Worm (Caenorhabditis elegans) whole organism, L3 larva: Measurements from ENCODE around the gene cutl-17.

ENCODE experiments used
- R02D3.7 ChIP-seq: fragments of 150-350 bp; optimal IDR thresholded peaks from 2 replicates; lab custom pipeline; 2014; ENCODE audit warnings: missing biosample characterization, missing genetic modification characterization
- ZK546.5 ChIP-seq: sonication (generic microtip); optimal IDR thresholded peaks from 2 replicates; lab custom pipeline; 2017; ENCODE audit warnings: missing biosample characterization, missing genetic modification characterization
- aly-2 ChIP-seq: fragments of 150-350 bp; optimal IDR thresholded peaks from 2 replicates; lab custom pipeline; 2014; ENCODE audit warnings: missing biosample characterization, missing genetic modification characterization
- ama-1 ChIP-seq: fragments of 150-350 bp; optimal IDR thresholded peaks from 2 replicates; lab custom pipeline; 2018
- ceh-16 ChIP-seq: sonication (generic microtip); optimal IDR thresholded peaks from 2 replicates; lab custom pipeline; 2017; ENCODE audit warnings: missing biosample characterization, missing genetic modification characterization
- ceh-28 ChIP-seq: fragments of 150-350 bp; optimal IDR thresholded peaks from 2 replicates; lab custom pipeline; 2014; ENCODE audit warnings: missing biosample characterization, missing genetic modification reagents, missing genetic modification characterization
- ceh-82 ChIP-seq: fragments of 150-350 bp; optimal IDR thresholded peaks from 2 replicates; lab custom pipeline; 2014; ENCODE audit warnings: missing biosample characterization, missing genetic modification characterization
- ceh-9 ChIP-seq: sonication (generic microtip); optimal IDR thresholded peaks from 2 replicates; lab custom pipeline; 2018; ENCODE audit warnings: missing biosample characterization, missing genetic modification characterization
- daf-12 ChIP-seq: fragments of 150-350 bp; optimal IDR thresholded peaks from 2 replicates; lab custom pipeline; 2014; ENCODE audit warnings: missing biosample characterization, missing genetic modification reagents, missing genetic modification characterization
- egl-27 ChIP-seq: sonication (generic microtip); optimal IDR thresholded peaks from 4 replicates; lab custom pipeline; 2017; ENCODE audit warnings: missing biosample characterization, missing genetic modification reagents, missing genetic modification characterization
- egl-5 ChIP-seq: fragments of 150-350 bp; optimal IDR thresholded peaks from 2 replicates; lab custom pipeline; 2017; ENCODE audit warnings: missing biosample characterization, missing genetic modification reagents, missing genetic modification characterization, inconsistent platforms
- elt-1 ChIP-seq: fragments of 150-350 bp; optimal IDR thresholded peaks from 2 replicates; lab custom pipeline; 2014; ENCODE audit warnings: missing biosample characterization, missing genetic modification characterization
- elt-2 ChIP-seq: sonication (generic microtip); optimal IDR thresholded peaks from 2 replicates; lab custom pipeline; 2016; ENCODE audit warnings: missing genetic modification reagents, mild to moderate bottlenecking, missing genetic modification characterization, missing compliant biosample characterization
- elt-3 ChIP-seq, 3 experiments: fragments of 150-350 bp in 1 of 3; sonication (generic microtip) in 2 of 3; optimal IDR thresholded peaks; 2 replicates in 2 of 3; 4 replicates in 1 of 3; lab custom pipeline; 2014 to 2017; ENCODE audit warnings: missing biosample characterization in 3 of 3, missing genetic modification characterization in 3 of 3
- eor-1 ChIP-seq, 2 experiments: fragments of 150-350 bp; optimal IDR thresholded peaks; 2 replicates each; lab custom pipeline; 2014 to 2018; ENCODE audit warnings: missing biosample characterization in 2 of 2, missing genetic modification characterization in 2 of 2
- fkh-10 ChIP-seq: sonication (generic microtip); optimal IDR thresholded peaks from 2 replicates; lab custom pipeline; 2017; ENCODE audit warnings: missing biosample characterization, missing genetic modification reagents, missing genetic modification characterization
- fkh-2 ChIP-seq: fragments of 150-350 bp; optimal IDR thresholded peaks from 2 replicates; lab custom pipeline; 2014; ENCODE audit warnings: missing biosample characterization, missing genetic modification reagents, missing genetic modification characterization
- fos-1 ChIP-seq: fragments of 150-350 bp; optimal IDR thresholded peaks from 2 replicates; lab custom pipeline; 2014; ENCODE audit warnings: missing biosample characterization, missing genetic modification characterization
- hmg-11 ChIP-seq: sonication (generic microtip); optimal IDR thresholded peaks from 2 replicates; lab custom pipeline; 2016; ENCODE audit warnings: missing genetic modification characterization, missing compliant biosample characterization
- jun-1 ChIP-seq: fragments of 150-350 bp; optimal IDR thresholded peaks from 2 replicates; lab custom pipeline; 2014; ENCODE audit warnings: missing biosample characterization, missing genetic modification reagents, missing genetic modification characterization
- lin-15B ChIP-seq: fragments of 150-350 bp; optimal IDR thresholded peaks from 2 replicates; lab custom pipeline; 2014; ENCODE audit warnings: missing biosample characterization, missing genetic modification characterization
- lin-39 ChIP-seq: fragments of 150-350 bp; optimal IDR thresholded peaks from 2 replicates; lab custom pipeline; 2018; ENCODE audit warnings: missing biosample characterization, missing genetic modification reagents, missing genetic modification characterization
- lsy-12 ChIP-seq: sonication (generic microtip); optimal IDR thresholded peaks from 2 replicates; lab custom pipeline; 2016; ENCODE audit warnings: mild to moderate bottlenecking, missing genetic modification characterization, missing compliant biosample characterization
- mdl-1 ChIP-seq: fragments of 150-350 bp; optimal IDR thresholded peaks from 2 replicates; lab custom pipeline; 2014; ENCODE audit warnings: missing biosample characterization, missing genetic modification characterization
- mml-1 ChIP-seq: fragments of 150-350 bp; sonication (generic microtip); optimal IDR thresholded peaks from 3 replicates; lab custom pipeline; 2014; ENCODE audit warnings: missing biosample characterization, missing genetic modification characterization
- nfya-1 ChIP-seq: sonication (generic microtip); optimal IDR thresholded peaks from 2 replicates; lab custom pipeline; 2017; ENCODE audit warnings: missing genetic modification characterization, mild to moderate bottlenecking, missing compliant biosample characterization, antibody characterized with exemption, moderate library complexity; ENCODE audit not compliant: insufficient read depth
- nhr-11 ChIP-seq: fragments of 150-350 bp; optimal IDR thresholded peaks from 2 replicates; lab custom pipeline; 2014; ENCODE audit warnings: missing biosample characterization, missing genetic modification characterization
- nhr-12 ChIP-seq: fragments of 150-350 bp; optimal IDR thresholded peaks from 2 replicates; lab custom pipeline; 2014; ENCODE audit warnings: missing biosample characterization, missing genetic modification characterization
- nhr-23 ChIP-seq: fragments of 150-350 bp; optimal IDR thresholded peaks from 2 replicates; lab custom pipeline; 2014; ENCODE audit warnings: missing biosample characterization, missing genetic modification reagents, missing genetic modification characterization
- nhr-237 ChIP-seq: fragments of 150-350 bp; optimal IDR thresholded peaks from 2 replicates; lab custom pipeline; 2014; ENCODE audit warnings: missing biosample characterization, missing genetic modification characterization
- nhr-25 ChIP-seq: sonication (generic microtip); optimal IDR thresholded peaks from 2 replicates; lab custom pipeline; 2017; ENCODE audit warnings: missing biosample characterization, missing genetic modification characterization
- nhr-28 ChIP-seq: fragments of 150-350 bp; optimal IDR thresholded peaks from 2 replicates; lab custom pipeline; 2014; ENCODE audit warnings: missing biosample characterization, missing genetic modification characterization
- nhr-43 ChIP-seq: sonication (generic microtip); optimal IDR thresholded peaks from 2 replicates; lab custom pipeline; 2016; ENCODE audit warnings: mild to moderate bottlenecking, missing genetic modification characterization, missing compliant biosample characterization; ENCODE audit not compliant: poor library complexity, severe bottlenecking
- nhr-67 ChIP-seq: fragments of 150-350 bp; optimal IDR thresholded peaks from 2 replicates; lab custom pipeline; 2014; ENCODE audit warnings: missing biosample characterization, missing genetic modification characterization
- nhr-76 ChIP-seq: fragments of 150-350 bp; sonication (generic microtip); optimal IDR thresholded peaks from 5 replicates; lab custom pipeline; 2014; ENCODE audit warnings: missing biosample characterization, missing genetic modification characterization
- nhr-77 ChIP-seq: fragments of 150-350 bp; optimal IDR thresholded peaks from 2 replicates; lab custom pipeline; 2014; ENCODE audit warnings: missing biosample characterization, missing genetic modification characterization
- pha-4 ChIP-seq: fragments of 150-350 bp; optimal IDR thresholded peaks from 2 replicates; lab custom pipeline; 2014; ENCODE audit warnings: missing biosample characterization, missing genetic modification reagents, missing genetic modification characterization
- pqm-1 ChIP-seq: fragments of 150-350 bp; optimal IDR thresholded peaks from 2 replicates; lab custom pipeline; 2017; ENCODE audit warnings: missing biosample characterization, missing genetic modification characterization, inconsistent platforms
- sea-2 ChIP-seq: fragments of 150-350 bp; sonication (generic microtip); optimal IDR thresholded peaks from 4 replicates; lab custom pipeline; 2014; ENCODE audit warnings: missing biosample characterization, missing genetic modification reagents, missing genetic modification characterization
- skn-1 ChIP-seq: fragments of 150-350 bp; optimal IDR thresholded peaks from 2 replicates; lab custom pipeline; 2014; ENCODE audit warnings: missing biosample characterization, missing genetic modification characterization
- snpc-4 ChIP-seq: fragments of 150-350 bp; optimal IDR thresholded peaks from 2 replicates; lab custom pipeline; 2014; ENCODE audit warnings: missing biosample characterization, missing genetic modification characterization
- tbx-2 ChIP-seq: sonication (generic microtip); optimal IDR thresholded peaks from 2 replicates; lab custom pipeline; 2016; ENCODE audit warnings: mild to moderate bottlenecking, missing genetic modification characterization, missing compliant biosample characterization
- unc-39 ChIP-seq: sonication (generic microtip); optimal IDR thresholded peaks from 4 replicates; lab custom pipeline; 2017; ENCODE audit warnings: missing biosample characterization, missing genetic modification characterization
- unc-62 ChIP-seq: fragments of 150-350 bp; sonication (generic microtip); optimal IDR thresholded peaks from 4 replicates; lab custom pipeline; 2014; ENCODE audit warnings: missing biosample characterization, missing genetic modification reagents, missing genetic modification characterization
- zag-1 ChIP-seq: fragments of 150-350 bp; optimal IDR thresholded peaks from 2 replicates; lab custom pipeline; 2014; ENCODE audit warnings: missing biosample characterization, missing genetic modification characterization
- ztf-11 ChIP-seq: fragments of 150-350 bp; optimal IDR thresholded peaks from 2 replicates; lab custom pipeline; 2014; ENCODE audit warnings: missing biosample characterization, missing genetic modification characterization
- ztf-4 ChIP-seq: fragments of 150-350 bp; optimal IDR thresholded peaks from 2 replicates; lab custom pipeline; 2014; ENCODE audit warnings: missing biosample characterization, missing genetic modification characterization

cutl-17 gene

ce11 chrIV:9441391-9441790, 15.9 kb downstream of the cutl-17 start:
- TF ChIP-seq pqm-1 (tag; lab: Kevin White, UChicago) (peak; percentile 28), nhr-28 (no peak), zag-1 (tag; lab: Kevin White, UChicago) (no peak), nhr-77 (no peak), pha-4 (tag; lab: Kevin White, UChicago) (peak; percentile 20), daf-12 (tag; lab: Kevin White, UChicago) (no peak), nhr-25 (no peak), hmg-11 (no peak), elt-1 (no peak), nhr-23 (no peak), sea-2 (GFP tag; lab: Kevin White, UChicago) (no peak), ztf-11 (no peak), unc-62 (GFP tag; lab: Kevin White, UChicago) (no peak), ama-1 (lab: Kevin White, UChicago) (no peak), skn-1 (tag; lab: Kevin White, UChicago) (no peak), nhr-237 (tag; lab: Kevin White, UChicago) (no peak), ceh-9 (tag; lab: Kevin White, UChicago) (no peak), mml-1 (tag; lab: Kevin White, UChicago) (no peak), egl-5 (tag; lab: Kevin White, UChicago) (no peak), ZK546.5 (tag; lab: Kevin White, UChicago) (no peak), ceh-28 (tag; lab: Kevin White, UChicago) (no peak), fkh-10 (GFP tag; lab: Kevin White, UChicago) (no peak), lsy-12 (no peak), elt-2 (tag; lab: Kevin White, UChicago) (peak; percentile 79)

- no peak for TF ChIP-seq elt-3 (tag; optimal IDR thresholded peaks at IDR 0.05; lab: Kevin White, UChicago)
- no peak for TF ChIP-seq jun-1 (tag; lab: Kevin White, UChicago)
- no peak for TF ChIP-seq nhr-76 (tag; lab: Kevin White, UChicago)
- no peak for TF ChIP-seq lsy-12
- TF ChIP-seq mml-1 (tag; lab: Kevin White, UChicago) = no peak
- no peak for TF ChIP-seq tbx-2 (tag; lab: Kevin White, UChicago)
- peak; percentile 27 for TF ChIP-seq hmg-11
- TF ChIP-seq egl-5 (tag; lab: Kevin White, UChicago) = no peak
- TF ChIP-seq nhr-11 (tag; lab: Kevin White, UChicago) = no peak
- no peak for TF ChIP-seq unc-62 (GFP tag; lab: Kevin White, UChicago)
- TF ChIP-seq nfya-1 = peak; percentile 58
- no peak for TF ChIP-seq egl-27 (tag; lab: Kevin White, UChicago)
- TF ChIP-seq nhr-77 = no peak
- no peak for TF ChIP-seq unc-39 (tag; lab: Kevin White, UChicago)
- TF ChIP-seq ceh-28 (tag; lab: Kevin White, UChicago) = no peak
- TF ChIP-seq elt-1 = no peak
- peak; percentile 89 for TF ChIP-seq ama-1 (lab: Kevin White, UChicago)
- no peak for TF ChIP-seq nhr-12 (tag; lab: Kevin White, UChicago)
- TF ChIP-seq elt-2 (tag; lab: Kevin White, UChicago) = no peak
- TF ChIP-seq nhr-23 = peak; percentile 45
- TF ChIP-seq daf-12 (tag; lab: Kevin White, UChicago) = no peak
- TF ChIP-seq nhr-67 = no peak
- TF ChIP-seq lin-39 (tag; lab: Kevin White, UChicago) = peak; percentile 59
- TF ChIP-seq ztf-4 (tag; lab: Kevin White, UChicago) = no peak
- TF ChIP-seq fos-1 = no peak
- TF ChIP-seq R02D3.7 (tag; lab: Kevin White, UChicago) = no peak
- TF ChIP-seq nhr-43 (tag; lab: Kevin White, UChicago) = no peak
- TF ChIP-seq fkh-2 (tag; lab: Kevin White, UChicago) = no peak
- TF ChIP-seq ztf-11 = no peak
- no peak for TF ChIP-seq eor-1 (tag; optimal IDR thresholded peaks at IDR 0.05; lab: Kevin White, UChicago)
- no peak for TF ChIP-seq mdl-1 (tag; lab: Kevin White, UChicago)
- TF ChIP-seq snpc-4 (tag; lab: Kevin White, UChicago) = peak; percentile 83
- TF ChIP-seq skn-1 (tag; lab: Kevin White, UChicago) = no peak
- peak; percentile 88 for TF ChIP-seq nhr-25
- TF ChIP-seq nhr-28 = no peak
- TF ChIP-seq ceh-82 = no peak
- TF ChIP-seq ceh-16 (tag; lab: Kevin White, UChicago) = no peak
- no peak for TF ChIP-seq nhr-237 (tag; lab: Kevin White, UChicago)
- TF ChIP-seq pha-4 (tag; lab: Kevin White, UChicago) = peak; percentile 25
- TF ChIP-seq fkh-10 (GFP tag; lab: Kevin White, UChicago) = no peak
- peak; percentile 62 for TF ChIP-seq lin-15B (tag; lab: Kevin White, UChicago)
- no peak for TF ChIP-seq sea-2 (GFP tag; lab: Kevin White, UChicago)
- no peak for TF ChIP-seq ceh-9 (tag; lab: Kevin White, UChicago)
- no peak for TF ChIP-seq aly-2 (tag; lab: Kevin White, UChicago)
- no peak for TF ChIP-seq ZK546.5 (tag; lab: Kevin White, UChicago)
- TF ChIP-seq zag-1 (tag; lab: Kevin White, UChicago) = no peak
- TF ChIP-seq pqm-1 (tag; lab: Kevin White, UChicago) = peak; percentile 17
Observed at ce11 chrIV:9440880-9441336, 16.4 kb downstream of the cutl-17 start, which contains the start of gene idh-1. TSS of gene idh-1 (minus strand) at chrIV:9441107.
